Fruit fly (Drosophila melanogaster) whole organism, prepupa: ENCODE results near the gene CG43965.
A peak's percentile ranks its signal among the peaks of the same experiment; 100 is the strongest.

Source experiments
- Blimp-1 ChIP-seq: fragments of 200-800 bp; sonication (Bioruptor generic); optimal IDR thresholded peaks from 3 replicates; lab custom pipeline; 2017; ENCODE audit warnings: missing biosample characterization, missing genetic modification characterization, mild to moderate bottlenecking, moderate library complexity, missing genetic modification reagents
- CG10631 ChIP-seq: fragments of 200-800 bp; sonication (Bioruptor generic); optimal IDR thresholded peaks from 2 replicates; lab custom pipeline; 2016; ENCODE audit warnings: missing biosample characterization, missing genetic modification characterization
- CG10669 ChIP-seq: fragments of 200-800 bp; sonication (Bioruptor generic); optimal IDR thresholded peaks from 3 replicates; lab custom pipeline; 2018; ENCODE audit warnings: missing biosample characterization, mild to moderate bottlenecking, missing genetic modification characterization, moderate library complexity
- CG11294 ChIP-seq: fragments of 200-800 bp; sonication (Bioruptor generic); IDR thresholded peaks from 2 replicates; pipeline ENCODE4 v1.3.6; 2022; ENCODE audit warnings: missing biosample characterization, missing genetic modification characterization
- CG11902 ChIP-seq: fragments of 200-800 bp; sonication (Bioruptor generic); optimal IDR thresholded peaks from 3 replicates; lab custom pipeline; 2016; ENCODE audit warnings: missing biosample characterization, missing genetic modification characterization
- CG15336 ChIP-seq: fragments of 200-800 bp; sonication (Bioruptor generic); IDR thresholded peaks from 2 replicates; pipeline ENCODE4 v1.3.6; 2022; ENCODE audit warnings: missing biosample characterization, missing genetic modification characterization
- CG1621 ChIP-seq: fragments of 200-800 bp; sonication (Bioruptor generic); optimal IDR thresholded peaks from 3 replicates; lab custom pipeline; 2018; ENCODE audit warnings: missing biosample characterization, mild to moderate bottlenecking, missing genetic modification characterization
- CG3032 ChIP-seq: fragments of 200-800 bp; optimal IDR thresholded peaks from 2 replicates; lab custom pipeline; 2019; ENCODE audit warnings: missing biosample characterization, mild to moderate bottlenecking, missing genetic modification characterization, moderate library complexity
- CG31627 ChIP-seq: fragments of 200-800 bp; sonication (Bioruptor generic); optimal IDR thresholded peaks from 3 replicates; lab custom pipeline; 2016; ENCODE audit warnings: missing biosample characterization, missing genetic modification characterization
- CG32006 ChIP-seq: fragments of 200-800 bp; sonication (Bioruptor generic); optimal IDR thresholded peaks from 3 replicates; lab custom pipeline; 2017; ENCODE audit warnings: missing biosample characterization, mild to moderate bottlenecking, missing genetic modification characterization
- CG34406 ChIP-seq: fragments of 200-800 bp; sonication (Bioruptor generic); optimal IDR thresholded peaks from 3 replicates; lab custom pipeline; 2016; ENCODE audit warnings: missing biosample characterization, missing genetic modification characterization
- CG3919 ChIP-seq: fragments of 200-800 bp; sonication (Bioruptor generic); optimal IDR thresholded peaks from 3 replicates; lab custom pipeline; 2016; ENCODE audit warnings: missing biosample characterization, missing genetic modification characterization
- CG4318 ChIP-seq: fragments of 200-800 bp; sonication (Bioruptor generic); optimal IDR thresholded peaks from 3 replicates; lab custom pipeline; 2017; ENCODE audit warnings: missing biosample characterization, mild to moderate bottlenecking, missing genetic modification characterization
- CG6163 ChIP-seq: fragments of 200-800 bp; sonication (Bioruptor generic); IDR thresholded peaks from 3 replicates; pipeline ENCODE4 v1.3.6; 2022; ENCODE audit warnings: missing biosample characterization, missing genetic modification characterization
- CG6276 ChIP-seq: fragments of 200-800 bp; sonication (Bioruptor generic); optimal IDR thresholded peaks from 2 replicates; lab custom pipeline; 2017; ENCODE audit warnings: missing biosample characterization, mild to moderate bottlenecking, missing genetic modification characterization
- CG6792 ChIP-seq: fragments of 200-800 bp; sonication (Bioruptor generic); optimal IDR thresholded peaks from 3 replicates; lab custom pipeline; 2016; ENCODE audit warnings: missing biosample characterization, missing genetic modification characterization
- CG8119 ChIP-seq: fragments of 200-800 bp; sonication (Bioruptor generic); IDR thresholded peaks from 3 replicates; pipeline ENCODE4 v1.3.6; 2022; ENCODE audit warnings: missing biosample characterization, missing genetic modification characterization
- CG8319 ChIP-seq: fragments of 200-800 bp; sonication (Bioruptor generic); optimal IDR thresholded peaks from 3 replicates; lab custom pipeline; 2016; ENCODE audit warnings: missing biosample characterization, missing genetic modification characterization
- CG8632 ChIP-seq: fragments of 200-800 bp; sonication (Bioruptor generic); optimal IDR thresholded peaks from 3 replicates; lab custom pipeline; 2016; ENCODE audit warnings: missing biosample characterization, missing genetic modification characterization
- Eip75B ChIP-seq: fragments of 200-800 bp; sonication (Bioruptor generic); optimal IDR thresholded peaks from 3 replicates; lab custom pipeline; 2016; ENCODE audit warnings: missing biosample characterization, missing genetic modification characterization
- Eip78C ChIP-seq: fragments of 200-800 bp; sonication (Bioruptor generic); peaks from one replicate; lab custom pipeline; 2016; ENCODE audit warnings: missing biosample characterization, missing genetic modification characterization
- Eip93F ChIP-seq: fragments of 200-800 bp; sonication (Bioruptor generic); optimal IDR thresholded peaks from 2 replicates; lab custom pipeline; 2016; ENCODE audit warnings: missing biosample characterization, mild to moderate bottlenecking, missing genetic modification characterization
- Ets21C ChIP-seq: fragments of 200-800 bp; sonication (Bioruptor generic); optimal IDR thresholded peaks from 3 replicates; lab custom pipeline; 2016; ENCODE audit warnings: missing biosample characterization, missing genetic modification characterization
- Ets96B ChIP-seq: fragments of 200-800 bp; optimal IDR thresholded peaks from 2 replicates; lab custom pipeline; 2019; ENCODE audit warnings: missing biosample characterization, mild to moderate bottlenecking, missing genetic modification characterization, moderate library complexity
- Gug ChIP-seq: fragments of 200-800 bp; sonication (Bioruptor generic); IDR thresholded peaks from 2 replicates; pipeline ENCODE4 v1.3.6; 2022; ENCODE audit warnings: missing biosample characterization, missing genetic modification characterization
- Hr38 ChIP-seq: sonication (Bioruptor generic); optimal IDR thresholded peaks from 2 replicates; lab custom pipeline; 2016; ENCODE audit warnings: missing biosample characterization, missing genetic modification characterization
- Hr39 ChIP-seq: fragments of 200-800 bp; sonication (Bioruptor generic); optimal IDR thresholded peaks from 2 replicates; lab custom pipeline; 2016; ENCODE audit warnings: missing biosample characterization, missing genetic modification characterization
- Hr4 ChIP-seq: fragments of 200-800 bp; sonication (Bioruptor generic); optimal IDR thresholded peaks from 3 replicates; lab custom pipeline; 2016; ENCODE audit warnings: missing biosample characterization, missing genetic modification characterization
- Lpt ChIP-seq: fragments of 200-800 bp; sonication (Bioruptor generic); optimal IDR thresholded peaks from 3 replicates; lab custom pipeline; 2016; ENCODE audit warnings: missing biosample characterization, missing genetic modification characterization
- Met ChIP-seq: fragments of 200-800 bp; sonication (Bioruptor generic); optimal IDR thresholded peaks from 3 replicates; lab custom pipeline; 2016; ENCODE audit warnings: missing biosample characterization, missing genetic modification characterization
- Smox ChIP-seq: fragments of 200-800 bp; sonication (Bioruptor generic); optimal IDR thresholded peaks from 3 replicates; lab custom pipeline; 2016; ENCODE audit warnings: missing biosample characterization, missing genetic modification characterization
- Sox102F ChIP-seq: fragments of 200-800 bp; sonication (Bioruptor generic); optimal IDR thresholded peaks from 2 replicates; lab custom pipeline; 2016; ENCODE audit warnings: missing biosample characterization, mild to moderate bottlenecking, missing genetic modification characterization
- Sox14 ChIP-seq: fragments of 200-800 bp; sonication (Bioruptor generic); optimal IDR thresholded peaks from 3 replicates; lab custom pipeline; 2016; ENCODE audit warnings: missing biosample characterization, missing genetic modification characterization
- Sox15 ChIP-seq: fragments of 200-800 bp; sonication (Bioruptor generic); optimal IDR thresholded peaks from 3 replicates; lab custom pipeline; 2016; ENCODE audit warnings: missing biosample characterization, missing genetic modification characterization
- achi ChIP-seq: fragments of 200-800 bp; sonication (Bioruptor generic); optimal IDR thresholded peaks from 3 replicates; lab custom pipeline; 2016; ENCODE audit warnings: missing biosample characterization, missing genetic modification characterization
- acj6 ChIP-seq: fragments of 200-800 bp; sonication (Bioruptor generic); optimal IDR thresholded peaks from 3 replicates; lab custom pipeline; 2016; ENCODE audit warnings: missing biosample characterization, missing genetic modification characterization
- esn ChIP-seq: fragments of 200-800 bp; sonication (Bioruptor generic); optimal IDR thresholded peaks from 2 replicates; lab custom pipeline; 2016; ENCODE audit warnings: missing biosample characterization, mild to moderate bottlenecking, missing genetic modification characterization, moderate library complexity
- fd59A ChIP-seq: fragments of 200-800 bp; sonication (Bioruptor generic); optimal IDR thresholded peaks from 2 replicates; lab custom pipeline; 2017; ENCODE audit warnings: missing biosample characterization, mild to moderate bottlenecking, missing genetic modification characterization, missing genetic modification reagents
- fd85E ChIP-seq: fragments of 200-800 bp; sonication (Bioruptor generic); optimal IDR thresholded peaks from 3 replicates; lab custom pipeline; 2016; ENCODE audit warnings: missing biosample characterization, missing genetic modification characterization
- lz ChIP-seq: fragments of 200-800 bp; sonication (Bioruptor generic); optimal IDR thresholded peaks from 3 replicates; lab custom pipeline; 2016; ENCODE audit warnings: missing biosample characterization, missing genetic modification characterization
- net ChIP-seq: fragments of 200-800 bp; sonication (Bioruptor generic); optimal IDR thresholded peaks from 3 replicates; lab custom pipeline; 2016; ENCODE audit warnings: missing biosample characterization, missing genetic modification characterization
- pdm3 ChIP-seq: fragments of 200-800 bp; sonication (Bioruptor generic); optimal IDR thresholded peaks from 3 replicates; lab custom pipeline; 2016; ENCODE audit warnings: missing biosample characterization, missing genetic modification characterization
- salr ChIP-seq, 2 experiments: fragments of 200-800 bp; sonication (Bioruptor generic); optimal IDR thresholded peaks; 3 replicates each; lab custom pipeline; 2016 to 2018; ENCODE audit warnings: missing biosample characterization in 2 of 2, missing genetic modification characterization in 2 of 2, mild to moderate bottlenecking in 1 of 2
- spab ChIP-seq: fragments of 200-800 bp; sonication (Bioruptor generic); optimal IDR thresholded peaks from 2 replicates; lab custom pipeline; 2017; ENCODE audit warnings: missing biosample characterization, mild to moderate bottlenecking, missing genetic modification characterization, missing genetic modification reagents
- ss ChIP-seq, 2 experiments: fragments of 200-800 bp; sonication (Bioruptor generic); optimal IDR thresholded peaks; 2 replicates in 1 of 2; 3 replicates in 1 of 2; lab custom pipeline; 2017 to 2018; ENCODE audit warnings: mild to moderate bottlenecking in 2 of 2, missing biosample characterization in 2 of 2, missing genetic modification characterization in 2 of 2, moderate library complexity in 1 of 2
- topi ChIP-seq: fragments of 200-800 bp; sonication (Bioruptor generic); optimal IDR thresholded peaks from 3 replicates; lab custom pipeline; 2016; ENCODE audit warnings: missing biosample characterization, missing genetic modification characterization
- vri ChIP-seq: fragments of 200-800 bp; sonication (Bioruptor generic); optimal IDR thresholded peaks from 3 replicates; lab custom pipeline; 2016; ENCODE audit warnings: missing biosample characterization, mild to moderate bottlenecking, missing genetic modification characterization

CG43965 gene

DNA sequence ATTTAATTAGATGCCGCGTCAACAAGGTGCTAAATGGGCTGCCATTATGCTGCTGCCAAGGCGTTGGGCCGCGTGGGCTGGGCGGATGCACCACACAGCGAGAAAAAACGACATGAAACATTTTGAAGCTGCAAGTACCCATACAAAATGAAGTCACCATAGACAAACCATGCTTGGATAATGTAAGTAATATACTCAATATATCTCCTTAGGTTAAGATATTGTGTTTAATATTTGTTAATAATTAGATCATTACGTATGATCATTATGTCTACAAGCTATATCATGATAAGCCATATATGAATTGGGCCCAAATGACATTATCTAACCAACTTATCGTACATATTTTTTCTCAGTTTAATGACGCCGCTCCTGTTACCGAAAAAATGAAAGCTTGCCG, 9.6 kb downstream of the CG43965 start (continued):
- TF ChIP-seq achi (GFP tag; lab: Kevin White, UChicago) (peak; percentile 24), vri (GFP tag; lab: Kevin White, UChicago) (peak; percentile 19), Hr39 (peak; percentile 47), Eip75B (peak; percentile 37), Ets21C (GFP tag; lab: Kevin White, UChicago) (peak; percentile 34)

DNA sequence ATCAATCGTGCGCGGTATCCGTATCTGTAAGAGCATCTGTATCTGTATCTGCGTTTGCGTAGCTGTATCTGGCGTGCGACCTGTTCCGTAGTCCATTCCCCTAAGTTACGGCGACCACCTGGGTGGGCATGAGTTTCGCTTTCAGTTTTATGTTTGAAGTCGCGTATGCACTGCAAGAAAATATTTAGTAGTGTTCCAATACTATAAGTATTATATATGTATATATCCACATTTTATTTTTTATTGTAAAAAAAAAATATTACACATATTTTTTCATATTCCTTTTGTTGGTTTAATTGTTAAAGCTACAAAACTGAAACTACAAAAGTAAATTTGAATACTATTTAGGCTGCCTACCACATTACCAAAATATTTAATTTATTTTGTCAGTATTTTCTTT, 12.7 kb downstream of the CG43965 start:
- TF ChIP-seq Eip75B (no peak), Lpt (GFP tag; lab: Kevin White, UChicago) (no peak), pdm3 (GFP tag; lab: Kevin White, UChicago) (no peak), CG11902 (GFP tag; lab: Kevin White, UChicago) (no peak), achi (GFP tag; lab: Kevin White, UChicago) (peak; percentile 13), Gug (no peak), CG4318 (GFP tag; lab: Kevin White, UChicago) (no peak), esn (GFP tag; lab: Kevin White, UChicago) (peak; percentile 18), CG6276 (no peak), CG10631 (GFP tag; lab: Kevin White, UChicago) (no peak), Ets96B (peak; percentile 6), Eip93F (GFP tag; lab: Kevin White, UChicago) (no peak), CG31627 (GFP tag; lab: Kevin White, UChicago) (no peak), fd85E (no peak), CG3919 (no peak), CG8119 (GFP tag; lab: Robert Waterston, UW) (0 out of 3 replicates have a peak, but pooled peaks have one; percentile 31), CG8319 (no peak), acj6 (GFP tag; lab: Kevin White, UChicago) (no peak), Blimp-1 (peak; percentile 30), CG6163 (GFP tag; lab: Robert Waterston, UW) (0 out of 3 replicates have a peak, but pooled peaks have one; percentile 19), fd59A (no peak), CG34406 (peak; percentile 35), CG32006 (GFP tag; lab: Kevin White, UChicago) (peak; percentile 33), CG8632 (peak; percentile 10), Sox14 (no peak), salr (GFP tag; optimal IDR thresholded peaks at IDR 0.05; lab: Kevin White, UChicago) (no peak), Eip78C (GFP tag; lab: Kevin White, UChicago) (peak; percentile 43), CG6792 (GFP tag; lab: Kevin White, UChicago) (peak; percentile 9), Sox102F (no peak), CG3032 (tag; lab: Kevin White, UChicago) (peak; percentile 26)

DNA sequence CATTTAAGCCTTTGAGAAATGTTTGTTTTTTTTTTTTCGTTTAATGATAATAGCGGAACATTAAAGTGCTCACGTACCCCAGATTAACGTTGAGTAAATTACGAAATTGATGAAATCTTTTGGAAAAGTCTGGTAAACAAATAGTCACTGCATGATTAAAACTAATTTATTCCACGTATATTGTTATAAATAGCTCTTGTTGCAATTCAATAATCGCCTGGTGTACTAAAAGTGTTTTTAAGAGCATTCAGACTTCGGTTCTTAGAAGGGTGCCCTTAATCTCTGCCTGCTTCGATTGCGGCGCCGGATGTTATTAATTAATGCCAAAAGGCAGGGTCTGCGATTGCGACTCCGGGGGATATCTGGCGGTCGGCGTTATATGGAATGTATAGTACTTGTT, 16.7 kb downstream of the CG43965 start:
- TF ChIP-seq vri (GFP tag; lab: Kevin White, UChicago) = peak; percentile 19
- no peak for TF ChIP-seq CG15336 (GFP tag; lab: Robert Waterston, UW)
- TF ChIP-seq topi (GFP tag; lab: Kevin White, UChicago) = no peak
- no peak for TF ChIP-seq Ets21C (GFP tag; lab: Kevin White, UChicago)
- TF ChIP-seq, all 60 proteins: peak for 1

DNA sequence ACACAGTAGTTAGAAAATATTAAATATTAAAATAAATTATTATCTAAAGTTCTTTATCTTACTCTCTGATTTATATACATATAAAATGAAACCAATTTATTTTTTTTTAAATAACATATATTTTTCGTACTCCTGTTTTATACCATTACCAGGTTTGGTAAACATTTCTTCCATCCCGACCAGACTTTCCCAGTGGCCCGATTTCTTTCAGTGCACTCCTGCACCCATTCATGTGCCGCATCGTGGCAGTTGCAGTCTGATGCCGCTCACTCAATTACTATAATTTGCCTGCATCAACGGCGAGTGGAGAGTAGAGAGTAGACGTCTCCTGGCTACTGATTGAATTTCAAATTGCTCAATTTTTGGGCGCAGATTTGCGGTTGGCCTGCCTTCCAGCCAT, 17.8 kb downstream of the CG43965 start:
- TF ChIP-seq net (GFP tag; lab: Kevin White, UChicago) (no peak), Smox (GFP tag; lab: Kevin White, UChicago) (peak; percentile 18), CG34406 (peak; percentile 28), pdm3 (GFP tag; lab: Kevin White, UChicago) (no peak), Hr38 (no peak), Gug (no peak), CG1621 (tag; lab: Kevin White, UChicago) (no peak), ss (GFP tag; optimal IDR thresholded peaks at IDR 0.05; lab: Kevin White, UChicago) (peak in 1 of 2 experiments; percentile 22), Eip78C (GFP tag; lab: Kevin White, UChicago) (peak; percentile 79), CG32006 (GFP tag; lab: Kevin White, UChicago) (peak; percentile 50), CG6792 (GFP tag; lab: Kevin White, UChicago) (no peak), lz (GFP tag; lab: Kevin White, UChicago) (no peak), Hr4 (GFP tag; lab: Kevin White, UChicago) (no peak), Lpt (GFP tag; lab: Kevin White, UChicago) (no peak), spab (no peak), CG10669 (GFP tag; lab: Kevin White, UChicago) (no peak), Blimp-1 (no peak), esn (GFP tag; lab: Kevin White, UChicago) (peak; percentile 37), CG31627 (GFP tag; lab: Kevin White, UChicago) (no peak), Sox14 (no peak), CG11294 (no peak), Sox15 (GFP tag; lab: Kevin White, UChicago) (no peak), CG4318 (GFP tag; lab: Kevin White, UChicago) (no peak), Met (GFP tag; lab: Kevin White, UChicago) (peak; percentile 3), CG8319 (no peak)
